Worm (Caenorhabditis elegans): ENCODE results near the gene D1086.12.

ce11 chrV:14143634-14144033 is 42.6 kb downstream of the D1086.12 start:
- peak; percentile 7 for TF ChIP-seq W03F9.2 (tag; optimal IDR thresholded peaks at IDR 0.05)
- no peak for TF ChIP-seq dao-5 (tag; optimal IDR thresholded peaks at IDR 0.05)
